Worm (Caenorhabditis elegans): ENCODE data around the gene C06B3.16.

ce11 chrV:13954056-13954455, 22.7 kb downstream of the C06B3.16 start, which contains the start of gene swt-6:
- TF ChIP-seq flt-1 (GFP tag; IDR thresholded peaks at IDR 0.05) (no peak), ztf-29 (GFP tag; IDR thresholded peaks at IDR 0.05) (no peak), ztf-23 (GFP tag; IDR thresholded peaks at IDR 0.05) (no peak), cog-1 (tag; optimal IDR thresholded peaks at IDR 0.05) (no peak)
